Fruit fly (Drosophila melanogaster) whole organism, embryonic: Measurements from ENCODE around the gene Rpt4.
A peak's percentile ranks its signal among the peaks of the same experiment; 100 is the strongest.

Experiments
- Ada2b ChIP-seq: fragments of 200-800 bp; sonication (Bioruptor generic); IDR thresholded peaks from 2 replicates; pipeline ENCODE4 v1.3.6; 2022; ENCODE audit warnings: missing biosample characterization, missing genetic modification characterization
- Awh ChIP-seq: fragments of 200-800 bp; sonication (Bioruptor generic); IDR thresholded peaks from 2 replicates; pipeline ENCODE4, ENCODE4 v1.3.6; 2022; ENCODE audit warnings: missing biosample characterization, missing genetic modification characterization
- CG10267 ChIP-seq: fragments of 200-800 bp; sonication (Bioruptor generic); optimal IDR thresholded peaks from 2 replicates; lab custom pipeline; 2018; ENCODE audit warnings: missing biosample characterization, mild to moderate bottlenecking, missing genetic modification characterization, moderate library complexity
- CG10979 ChIP-seq: fragments of 200-800 bp; sonication (Bioruptor generic); optimal IDR thresholded peaks from 2 replicates; lab custom pipeline; 2018; ENCODE audit warnings: missing biosample characterization, mild to moderate bottlenecking, missing genetic modification characterization, moderate library complexity
- CG11504 ChIP-seq: fragments of 200-800 bp; sonication (Bioruptor generic); optimal IDR thresholded peaks from 3 replicates; lab custom pipeline; 2019; ENCODE audit warnings: missing biosample characterization, mild to moderate bottlenecking, missing genetic modification characterization, moderate library complexity
- CG12659 ChIP-seq: fragments of 200-800 bp; sonication (Bioruptor generic); optimal IDR thresholded peaks from 3 replicates; lab custom pipeline; 2017; ENCODE audit warnings: mild to moderate bottlenecking, missing biosample characterization, missing genetic modification reagents, missing genetic modification characterization
- CG14050 ChIP-seq: fragments of 200-800 bp; sonication (Bioruptor generic); IDR thresholded peaks from 3 replicates; pipeline ENCODE4 v1.3.6; 2022; ENCODE audit warnings: missing biosample characterization, missing genetic modification characterization
- CG15479 ChIP-seq: fragments of 200-800 bp; sonication (Bioruptor generic); optimal IDR thresholded peaks from 3 replicates; lab custom pipeline; 2019; ENCODE audit warnings: missing biosample characterization, mild to moderate bottlenecking, missing genetic modification characterization, moderate library complexity
- CG2120 ChIP-seq: fragments of 200-800 bp; sonication (Bioruptor generic); optimal IDR thresholded peaks from 3 replicates; lab custom pipeline; 2016; ENCODE audit warnings: missing biosample characterization, missing genetic modification characterization
- CG30020 ChIP-seq: fragments of 200-800 bp; optimal IDR thresholded peaks from 2 replicates; lab custom pipeline; 2019; ENCODE audit warnings: missing biosample characterization, mild to moderate bottlenecking, missing genetic modification characterization, moderate library complexity
- CG32772 ChIP-seq: fragments of 200-800 bp; sonication (Bioruptor generic); IDR thresholded peaks from 2 replicates; pipeline ENCODE4 v1.3.6; 2022; ENCODE audit warnings: missing biosample characterization, missing genetic modification characterization
- CG4404 ChIP-seq: fragments of 200-800 bp; sonication (Bioruptor generic); IDR thresholded peaks from 2 replicates; pipeline ENCODE4 v1.3.6; 2022; ENCODE audit warnings: missing biosample characterization, missing genetic modification characterization
- CG4617 ChIP-seq: fragments of 200-800 bp; sonication (Bioruptor generic); optimal IDR thresholded peaks from 3 replicates; lab custom pipeline; 2016; ENCODE audit warnings: missing biosample characterization, missing genetic modification characterization, borderline replicate concordance
- CG5180 ChIP-seq: fragments of 200-800 bp; sonication (Bioruptor generic); optimal IDR thresholded peaks from 3 replicates; lab custom pipeline; 2017; ENCODE audit warnings: missing biosample characterization, missing genetic modification characterization, mild to moderate bottlenecking, moderate library complexity, missing genetic modification reagents
- CG7372 ChIP-seq: fragments of 200-800 bp; sonication (Bioruptor generic); IDR thresholded peaks from 2 replicates; pipeline ENCODE4 v1.3.6; 2022; ENCODE audit warnings: missing biosample characterization, missing genetic modification characterization
- CG7786 ChIP-seq: fragments of 200-800 bp; sonication (Bioruptor generic); optimal IDR thresholded peaks from 2 replicates; lab custom pipeline; 2016; ENCODE audit warnings: missing biosample characterization, missing genetic modification characterization
- CG7987 ChIP-seq: fragments of 200-800 bp; sonication (Bioruptor generic); optimal IDR thresholded peaks from 2 replicates; lab custom pipeline; 2018; ENCODE audit warnings: missing biosample characterization, mild to moderate bottlenecking, missing genetic modification characterization, moderate library complexity
- CG8388 ChIP-seq: fragments of 200-800 bp; sonication (Bioruptor generic); optimal IDR thresholded peaks from 2 replicates; lab custom pipeline; 2019; ENCODE audit warnings: missing biosample characterization, mild to moderate bottlenecking, missing genetic modification characterization, moderate library complexity
- D ChIP-seq, 2 experiments: fragments of 200-800 bp in 1 of 2; fragments of >200 bp in 1 of 2; sonication (Bioruptor generic) in 1 of 2; optimal IDR thresholded peaks; 2 replicates in 1 of 2; 3 replicates in 1 of 2; lab custom pipeline; 2017; ENCODE audit warnings: mild to moderate bottlenecking in 1 of 2, missing biosample characterization in 1 of 2, missing genetic modification characterization in 1 of 2, missing genetic modification reagents in 1 of 2
- Dek ChIP-seq: fragments of 200-800 bp; sonication (Bioruptor generic); optimal IDR thresholded peaks from 3 replicates; lab custom pipeline; 2019; ENCODE audit warnings: missing biosample characterization, mild to moderate bottlenecking, missing genetic modification characterization, moderate library complexity
- Dref ChIP-seq: fragments of 200-800 bp; sonication (Bioruptor generic); IDR thresholded peaks from 2 replicates; pipeline ENCODE4 v1.3.6; 2022; ENCODE audit warnings: missing biosample characterization, missing genetic modification characterization
- H15 ChIP-seq: fragments of 200-800 bp; sonication (Bioruptor generic); IDR thresholded peaks from 3 replicates; pipeline ENCODE4 v1.3.6; 2022; ENCODE audit warnings: missing biosample characterization, missing genetic modification characterization
- HLH4C ChIP-seq: fragments of 200-800 bp; sonication (Bioruptor generic); IDR thresholded peaks from 3 replicates; pipeline ENCODE4 v1.3.6; 2022; ENCODE audit warnings: missing biosample characterization, missing genetic modification characterization; ENCODE audit not compliant: partially characterized antibody
- Hey ChIP-seq: fragments of 200-800 bp; sonication (Bioruptor generic); optimal IDR thresholded peaks from 3 replicates; lab custom pipeline; 2018; ENCODE audit warnings: missing biosample characterization, mild to moderate bottlenecking, missing genetic modification characterization
- HmgZ ChIP-seq: fragments of 200-800 bp; sonication (Bioruptor generic); optimal IDR thresholded peaks from 2 replicates; lab custom pipeline; 2018; ENCODE audit warnings: missing biosample characterization, mild to moderate bottlenecking, missing genetic modification characterization
- Lhr ChIP-seq: fragments of 200-800 bp; sonication (Bioruptor generic); optimal IDR thresholded peaks from 3 replicates; lab custom pipeline; 2017; ENCODE audit warnings: mild to moderate bottlenecking, missing biosample characterization, missing genetic modification reagents, missing genetic modification characterization
- MBD-R2 ChIP-seq: fragments of 200-800 bp; sonication (Bioruptor generic); IDR thresholded peaks from 2 replicates; pipeline ENCODE4 v1.3.6; 2022; ENCODE audit warnings: missing biosample characterization, missing genetic modification characterization
- MESR4 ChIP-seq: fragments of 200-800 bp; sonication (Bioruptor generic); optimal IDR thresholded peaks from 2 replicates; lab custom pipeline; 2018; ENCODE audit warnings: missing biosample characterization, mild to moderate bottlenecking, missing genetic modification characterization, moderate library complexity
- NK7.1 ChIP-seq: fragments of 200-800 bp; sonication (Bioruptor generic); optimal IDR thresholded peaks from 3 replicates; lab custom pipeline; 2016; ENCODE audit warnings: missing biosample characterization, missing genetic modification characterization
- Neu2 ChIP-seq: fragments of 200-800 bp; sonication (Bioruptor generic); optimal IDR thresholded peaks from 3 replicates; lab custom pipeline; 2016; ENCODE audit warnings: missing biosample characterization, missing genetic modification characterization, borderline replicate concordance
- NfI ChIP-seq: fragments of 200-800 bp; sonication (Bioruptor generic); optimal IDR thresholded peaks from 3 replicates; lab custom pipeline; 2018; ENCODE audit warnings: missing biosample characterization, mild to moderate bottlenecking, missing genetic modification characterization, moderate library complexity
- Spps ChIP-seq: fragments of 200-800 bp; sonication (Bioruptor generic); optimal IDR thresholded peaks from 2 replicates; lab custom pipeline; 2018; ENCODE audit warnings: missing biosample characterization, mild to moderate bottlenecking, missing genetic modification characterization
- Xbp1 ChIP-seq: fragments of 200-800 bp; sonication (Bioruptor generic); optimal IDR thresholded peaks from 3 replicates; lab custom pipeline; 2016; ENCODE audit warnings: missing biosample characterization, mild to moderate bottlenecking, missing genetic modification characterization
- ara ChIP-seq: fragments of 200-800 bp; sonication (Bioruptor generic); IDR thresholded peaks from 2 replicates; pipeline ENCODE4 v1.3.6; 2022; ENCODE audit warnings: missing biosample characterization, missing genetic modification characterization
- bab2 ChIP-seq: fragments of 200-800 bp; sonication (Bioruptor generic); optimal IDR thresholded peaks from 2 replicates; lab custom pipeline; 2016; ENCODE audit warnings: missing biosample characterization, missing genetic modification characterization
- bsh ChIP-seq, 2 experiments: fragments of 200-800 bp; sonication (Bioruptor generic); optimal IDR thresholded peaks; 2 replicates each; lab custom pipeline; 2017 to 2018; ENCODE audit warnings: mild to moderate bottlenecking in 2 of 2, missing biosample characterization in 2 of 2, missing genetic modification characterization in 2 of 2, moderate library complexity in 1 of 2
- crc ChIP-seq: fragments of 200-800 bp; sonication (Bioruptor generic); optimal IDR thresholded peaks from 2 replicates; lab custom pipeline; 2016; ENCODE audit warnings: missing biosample characterization, missing genetic modification characterization
- dpn ChIP-seq, 2 experiments: fragments of 200-800 bp; sonication (Bioruptor generic); optimal IDR thresholded peaks; 3 replicates each; lab custom pipeline; 2016; ENCODE audit warnings: missing biosample characterization in 2 of 2, missing genetic modification characterization in 2 of 2
- exex ChIP-seq: fragments of 200-800 bp; sonication (Bioruptor generic); optimal IDR thresholded peaks from 4 replicates; lab custom pipeline; 2018; ENCODE audit warnings: missing biosample characterization, mild to moderate bottlenecking, missing genetic modification characterization, moderate library complexity
- eyg ChIP-seq: fragments of 200-800 bp; sonication (Bioruptor generic); optimal IDR thresholded peaks from 3 replicates; lab custom pipeline; 2016; ENCODE audit warnings: missing biosample characterization, missing genetic modification characterization
- fd102C ChIP-seq: fragments of 200-800 bp; sonication (Bioruptor generic); optimal IDR thresholded peaks from 2 replicates; lab custom pipeline; 2018; ENCODE audit warnings: missing biosample characterization, mild to moderate bottlenecking, missing genetic modification characterization, moderate library complexity
- hbn ChIP-seq: fragments of 200-800 bp; sonication (Bioruptor generic); IDR thresholded peaks from 2 replicates; pipeline ENCODE4 v1.3.6; 2022; ENCODE audit warnings: missing biosample characterization, missing genetic modification characterization; ENCODE audit not compliant: partially characterized antibody
- lab ChIP-seq: fragments of 200-800 bp; sonication (Bioruptor generic); optimal IDR thresholded peaks from 3 replicates; lab custom pipeline; 2017; ENCODE audit warnings: missing biosample characterization, missing genetic modification characterization, mild to moderate bottlenecking, moderate library complexity, missing genetic modification reagents
- onecut ChIP-seq: fragments of 200-800 bp; sonication (Bioruptor generic); IDR thresholded peaks from 2 replicates; pipeline ENCODE4 v1.3.6; 2022; ENCODE audit warnings: missing biosample characterization, missing genetic modification characterization
- sc ChIP-seq, 3 experiments: fragments of >200 bp in 2 of 3; fragments of 200-800 bp in 1 of 3; sonication (Bioruptor generic) in 1 of 3; optimal IDR thresholded peaks; 2 replicates in 2 of 3; 3 replicates in 1 of 3; lab custom pipeline; 2017; ENCODE audit warnings: mild to moderate bottlenecking in 1 of 3, missing biosample characterization in 1 of 3, missing genetic modification characterization in 1 of 3, missing genetic modification reagents in 1 of 3
- slbo ChIP-seq: fragments of 200-800 bp; sonication (Bioruptor generic); IDR thresholded peaks from 2 replicates; pipeline ENCODE4 v1.3.6; 2022; ENCODE audit warnings: missing biosample characterization, missing genetic modification characterization
- ssp ChIP-seq: fragments of 200-800 bp; sonication (Bioruptor generic); IDR thresholded peaks from 2 replicates; pipeline ENCODE4 v1.3.6; 2022; ENCODE audit warnings: missing biosample characterization, missing genetic modification characterization

Rpt4 gene

dm6 chrX:6339970-6340548 is 49.0 kb upstream of the Rpt4 start (continued):
- TF ChIP-seq CG2120 (GFP tag; lab: Kevin White, UChicago) (peak; percentile 50), hbn (GFP tag; lab: Robert Waterston, UW) (no peak), MESR4 (GFP tag; lab: Kevin White, UChicago) (no peak), Dek (tag; lab: Kevin White, UChicago) (peak; percentile 70), Dref (GFP tag; lab: Robert Waterston, UW) (no peak), CG32772 (GFP tag; lab: Robert Waterston, UW) (peak; percentile 51; the same call in 1 of the 2 replicates), lab (peak; percentile 71), eyg (GFP tag; lab: Kevin White, UChicago) (no peak), ssp (GFP tag; lab: Robert Waterston, UW) (peak; percentile 57), CG10267 (tag; lab: Kevin White, UChicago) (peak; percentile 4), CG7372 (GFP tag; lab: Robert Waterston, UW) (no peak), Awh (GFP tag; lab: Robert Waterston, UW) (peak; percentile 72), Neu2 (GFP tag; lab: Kevin White, UChicago) (no peak), MBD-R2 (0 out of 2 replicates have a peak, but pooled peaks have one; percentile 8), CG15479 (GFP tag; lab: Kevin White, UChicago) (no peak), exex (tag; lab: Kevin White, UChicago) (peak; percentile 24), CG14050 (peak; percentile 45; the same call in 1 of the 3 replicates), Xbp1 (peak; percentile 52), NK7.1 (no peak), CG11504 (tag; lab: Kevin White, UChicago) (peak; percentile 52), ara (GFP tag; lab: Robert Waterston, UW) (peak; percentile 62; the same call in 1 of the 2 replicates), Lhr (GFP tag; lab: Kevin White, UChicago) (no peak), HmgZ (tag; lab: Kevin White, UChicago) (peak; percentile 25), Hey (tag; lab: Kevin White, UChicago) (no peak), Spps (tag; lab: Kevin White, UChicago) (peak; percentile 22), CG7786 (GFP tag; lab: Kevin White, UChicago) (peak; percentile 12), onecut (GFP tag; lab: Robert Waterston, UW) (no peak), CG12659 (no peak), CG30020 (tag; lab: Kevin White, UChicago) (no peak), dpn (GFP tag; optimal IDR thresholded peaks at IDR 0.05; lab: Kevin White, UChicago) (peak; percentile 19 to 43), CG7987 (GFP tag; lab: Kevin White, UChicago) (no peak), bab2 (peak; percentile 43), H15 (GFP tag; lab: Robert Waterston, UW) (0 out of 3 replicates have a peak, but pooled peaks have one; percentile 56), slbo (GFP tag; lab: Robert Waterston, UW) (peak; percentile 77), sc (optimal IDR thresholded peaks at IDR 0.05; lab: Kevin White, UChicago) (no peak), sc (GFP tag; optimal IDR thresholded peaks at IDR 0.05; lab: Kevin White, UChicago) (no peak), CG5180 (GFP tag; lab: Kevin White, UChicago) (no peak), NfI (GFP tag; lab: Kevin White, UChicago) (peak; percentile 42), CG4404 (GFP tag; lab: Robert Waterston, UW) (peak; percentile 22; the same call in 1 of the 2 replicates), Ada2b (GFP tag; lab: Robert Waterston, UW) (peak; percentile 56), D (optimal IDR thresholded peaks at IDR 0.05; lab: Kevin White, UChicago) (no peak), D (GFP tag; optimal IDR thresholded peaks at IDR 0.05; lab: Kevin White, UChicago) (no peak), CG10979 (tag; lab: Kevin White, UChicago) (peak; percentile 50), crc (GFP tag; lab: Kevin White, UChicago) (no peak), CG4617 (GFP tag; lab: Kevin White, UChicago) (no peak), bsh (GFP tag; optimal IDR thresholded peaks at IDR 0.05; lab: Kevin White, UChicago) (peak in 1 of 2 experiments; percentile 73), fd102C (GFP tag; lab: Kevin White, UChicago) (no peak), CG8388 (GFP tag; lab: Kevin White, UChicago) (peak; percentile 48), HLH4C (GFP tag; lab: Robert Waterston, UW) (no peak)
